Fruit fly (Drosophila melanogaster): ENCODE results near the gene Mcm6.

The Mcm6 gene

dm6 chrX:6700263-6700989, 26.2 kb downstream of the Mcm6 start (continued):
- TF ChIP-seq CG10431 (GFP tag; optimal IDR thresholded peaks at IDR 0.05) (no peak), CG8924 (tag; optimal IDR thresholded peaks at IDR 0.05) (peak; percentile 71), Mad (GFP tag; optimal IDR thresholded peaks at IDR 0.05) (no peak), CG4730 (GFP tag; IDR thresholded peaks at IDR 0.05) (no peak), CG1233 (GFP tag; optimal IDR thresholded peaks at IDR 0.05) (no peak), D (optimal IDR thresholded peaks at IDR 0.05) (no peak), D (GFP tag; optimal IDR thresholded peaks at IDR 0.05) (no peak), croc (GFP tag; conservative IDR thresholded peaks at IDR 0.05) (no peak), CG15479 (GFP tag; optimal IDR thresholded peaks at IDR 0.05) (no peak), ERR (GFP tag; optimal IDR thresholded peaks at IDR 0.05) (no peak), CG5245 (GFP tag; optimal IDR thresholded peaks at IDR 0.05) (no peak), MESR4 (GFP tag; optimal IDR thresholded peaks at IDR 0.05) (no peak), Hsf (GFP tag; optimal IDR thresholded peaks at IDR 0.05) (no peak), Mrtf (GFP tag; IDR thresholded peaks at IDR 0.05) (no peak), CG7786 (GFP tag; optimal IDR thresholded peaks at IDR 0.05) (no peak), sna (GFP tag; IDR thresholded peaks at IDR 0.05; ENCODE audit: partially characterized antibody) (no peak), sqz (GFP tag; optimal IDR thresholded peaks at IDR 0.05) (peak; percentile 4), sens (GFP tag) (peak; percentile 74), Dek (tag; optimal IDR thresholded peaks at IDR 0.05) (no peak), HmgD (GFP tag; optimal IDR thresholded peaks at IDR 0.05) (no peak), CG12155 (GFP tag; optimal IDR thresholded peaks at IDR 0.05) (peak; percentile 3), CG34376 (GFP tag; optimal IDR thresholded peaks at IDR 0.05) (peak; percentile 62), CHES-1-like (GFP tag; optimal IDR thresholded peaks at IDR 0.05) (no peak), CG14965 (GFP tag; optimal IDR thresholded peaks at IDR 0.05; ENCODE audit: borderline replicate concordance) (no peak), Jarid2 (GFP tag; optimal IDR thresholded peaks at IDR 0.05) (no peak), fd64A (GFP tag; optimal IDR thresholded peaks at IDR 0.05) (no peak), toy (GFP tag; IDR thresholded peaks at IDR 0.05) (no peak), peb (GFP tag; IDR thresholded peaks at IDR 0.05) (no peak), CG10565 (GFP tag; optimal IDR thresholded peaks at IDR 0.05) (no peak), CG11504 (tag; optimal IDR thresholded peaks at IDR 0.05) (no peak), Oli (tag; optimal IDR thresholded peaks at IDR 0.05) (no peak), stwl (tag; optimal IDR thresholded peaks at IDR 0.05) (no peak), CG13287 (GFP tag; IDR thresholded peaks at IDR 0.05; ENCODE audit: partially characterized antibody) (peak; percentile 5; the same call in 1 of the 2 replicates), Sox102F (GFP tag; optimal IDR thresholded peaks at IDR 0.05) (no peak), vvl (GFP tag; IDR thresholded peaks at IDR 0.05) (0 out of 2 replicates have a peak, but pooled peaks have one; percentile 13), Ets65A (GFP tag) (no peak)

- TF ChIP-seq nerfin-2 (GFP tag; IDR thresholded peaks at IDR 0.05; ENCODE audit: partially characterized antibody) (no peak), Mrtf (GFP tag; IDR thresholded peaks at IDR 0.05) (no peak), tll (GFP tag; optimal IDR thresholded peaks at IDR 0.05) (no peak), fd102C (GFP tag; optimal IDR thresholded peaks at IDR 0.05) (no peak), Awh (GFP tag; IDR thresholded peaks at IDR 0.05) (no peak), CG3995 (GFP tag; optimal IDR thresholded peaks at IDR 0.05) (no peak), CG6765 (GFP tag; optimal IDR thresholded peaks at IDR 0.05) (no peak), Antp (GFP tag; optimal IDR thresholded peaks at IDR 0.05) (no peak), Poxn (GFP tag; IDR thresholded peaks at IDR 0.05) (no peak), CG2889 (GFP tag; IDR thresholded peaks at IDR 0.05) (no peak), odd (GFP tag; optimal IDR thresholded peaks at IDR 0.05) (no peak), Hr39 (optimal IDR thresholded peaks at IDR 0.05) (no peak), insv (GFP tag; optimal IDR thresholded peaks at IDR 0.05) (peak in 1 of 2 experiments; percentile 89), Opbp (GFP tag; IDR thresholded peaks at IDR 0.05; ENCODE audit: partially characterized antibody) (no peak), shn (GFP tag; optimal IDR thresholded peaks at IDR 0.05) (no peak), CG14667 (GFP tag; IDR thresholded peaks at IDR 0.05) (no peak), twi (tag; optimal IDR thresholded peaks at IDR 0.05) (no peak)
Measured at dm6 chrX:6700990-6701530, 26.9 kb downstream of the Mcm6 start.
